Fruit fly (Drosophila melanogaster): ENCODE measurements around the gene CycK.

dm6 chr2L:22139960-22140359 lies 10.0 kb upstream of the CycK start:
- TF ChIP-seq Ets96B (tag; optimal IDR thresholded peaks at IDR 0.05) (no peak), cyc (GFP tag; optimal IDR thresholded peaks at IDR 0.05) (no peak), CG32006 (GFP tag; optimal IDR thresholded peaks at IDR 0.05) (no peak), acj6 (GFP tag; optimal IDR thresholded peaks at IDR 0.05) (no peak), net (GFP tag; optimal IDR thresholded peaks at IDR 0.05) (no peak), pdm3 (GFP tag; optimal IDR thresholded peaks at IDR 0.05) (no peak), achi (GFP tag; optimal IDR thresholded peaks at IDR 0.05) (no peak)

Data from whole organism, prepupa.